Worm (Caenorhabditis elegans): ENCODE results near the gene srw-39.

Gene srw-39

ce11 chrV:20151855-20152254 is 20.0 kb downstream of the srw-39 start:
- no peak for TF ChIP-seq sdc-2 (tag; optimal IDR thresholded peaks at IDR 0.05)
- TF ChIP-seq dmd-4 (tag; optimal IDR thresholded peaks at IDR 0.05; ENCODE audit: borderline replicate concordance) = no peak
- TF ChIP-seq lim-6 (tag; optimal IDR thresholded peaks at IDR 0.05) = no peak
- no peak for TF ChIP-seq unc-3 (GFP tag; conservative IDR thresholded peaks at IDR 0.05)
- no peak for TF ChIP-seq unc-3 (tag; optimal IDR thresholded peaks at IDR 0.05)
- TF ChIP-seq sox-2 (GFP tag; IDR thresholded peaks at IDR 0.05) = no peak
- no peak for TF ChIP-seq unc-55 (GFP tag; optimal IDR thresholded peaks at IDR 0.05)
- no peak for TF ChIP-seq sox-4 (tag; optimal IDR thresholded peaks at IDR 0.05)
- no peak for TF ChIP-seq ama-1 (optimal IDR thresholded peaks at IDR 0.05)
- no peak for TF ChIP-seq ceh-30 (tag; optimal IDR thresholded peaks at IDR 0.05)
- no peak for TF ChIP-seq K02D7.2 (tag; optimal IDR thresholded peaks at IDR 0.05)
- no peak for TF ChIP-seq unc-86 (tag; optimal IDR thresholded peaks at IDR 0.05)
- TF ChIP-seq pha-4 (tag; optimal IDR thresholded peaks at IDR 0.05) = no peak
- TF ChIP-seq ceh-45 (GFP tag; IDR thresholded peaks at IDR 0.05) = no peak
- TF ChIP-seq T23F11.4 (GFP tag; optimal IDR thresholded peaks at IDR 0.05) = no peak
- TF ChIP-seq pros-1 (tag; optimal IDR thresholded peaks at IDR 0.05) = no peak

ce11 chrV:20151432-20151831 is 20.4 kb downstream of the srw-39 start, which contains the start of gene F19B2.7:
Gene F19B2.7, plus strand, starts transcription at chrV:20151732.
- TF ChIP-seq unc-3 (GFP tag; conservative IDR thresholded peaks at IDR 0.05) = no peak
- no peak for TF ChIP-seq unc-3 (tag; optimal IDR thresholded peaks at IDR 0.05)
- TF ChIP-seq ceh-48 (tag; optimal IDR thresholded peaks at IDR 0.05) = no peak
- TF ChIP-seq ceh-34 (tag; optimal IDR thresholded peaks at IDR 0.05) = no peak
- TF ChIP-seq ceh-24 (tag; optimal IDR thresholded peaks at IDR 0.05) = no peak
- TF ChIP-seq nhr-11 (tag; optimal IDR thresholded peaks at IDR 0.05) = no peak
- TF ChIP-seq pha-4 (tag; optimal IDR thresholded peaks at IDR 0.05) = no peak
- no peak for TF ChIP-seq ceh-45 (GFP tag; IDR thresholded peaks at IDR 0.05)
- TF ChIP-seq gmeb-2 (tag; optimal IDR thresholded peaks at IDR 0.05) = no peak
- no peak for TF ChIP-seq K02D7.2 (tag; optimal IDR thresholded peaks at IDR 0.05)
- no peak for TF ChIP-seq C08G9.2 (tag; optimal IDR thresholded peaks at IDR 0.05)
- no peak for TF ChIP-seq T23F11.4 (GFP tag; optimal IDR thresholded peaks at IDR 0.05)
- no peak for TF ChIP-seq eyg-1 (tag; optimal IDR thresholded peaks at IDR 0.05)
- no peak for TF ChIP-seq unc-86 (tag; optimal IDR thresholded peaks at IDR 0.05)

- TF ChIP-seq elt-2 (tag; optimal IDR thresholded peaks at IDR 0.05) (peak; percentile 42), ceh-6 (GFP tag; optimal IDR thresholded peaks at IDR 0.05) (no peak)
These were observed 24.1 kb downstream of the srw-39 start, which contains the start of gene Y113G7A.13 for ce11 chrV:20147662-20148245. Gene Y113G7A.13, plus strand, starts transcription at chrV:20148195.

DNA sequence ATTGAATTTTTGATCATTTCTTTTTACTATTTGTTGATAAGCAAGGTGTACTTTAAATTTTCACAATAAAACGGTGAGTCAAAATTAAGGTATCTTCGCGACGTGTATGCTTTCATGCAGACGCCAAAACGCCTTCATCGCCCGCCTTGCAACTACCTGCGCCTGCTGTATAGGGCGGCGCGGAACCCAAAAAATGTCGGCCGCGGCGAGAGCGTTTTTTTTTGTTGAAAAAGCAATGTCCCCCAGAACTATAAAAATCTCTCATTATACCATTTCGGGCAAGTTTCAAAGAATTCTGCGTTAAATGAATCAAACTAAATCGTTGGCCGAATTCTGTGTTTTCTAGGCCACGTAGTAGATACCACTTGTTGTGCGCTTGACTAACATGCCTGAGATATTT is 28.1 kb downstream of the srw-39 start:
- TF ChIP-seq F13H6.1 (tag; optimal IDR thresholded peaks at IDR 0.05) (no peak), che-1 (tag; optimal IDR thresholded peaks at IDR 0.05) (no peak), ceh-18 (tag; optimal IDR thresholded peaks at IDR 0.05) (no peak), unc-42 (tag; optimal IDR thresholded peaks at IDR 0.05) (no peak), pag-3 (tag; optimal IDR thresholded peaks at IDR 0.05; ENCODE audit: borderline replicate concordance) (no peak), ama-1 (optimal IDR thresholded peaks at IDR 0.05) (no peak), unc-55 (GFP tag; optimal IDR thresholded peaks at IDR 0.05) (no peak), tbx-2 (tag; optimal IDR thresholded peaks at IDR 0.05) (no peak), sox-4 (tag; optimal IDR thresholded peaks at IDR 0.05) (no peak), ets-4 (tag; optimal IDR thresholded peaks at IDR 0.05) (no peak), pha-2 (tag; optimal IDR thresholded peaks at IDR 0.05) (no peak), ceh-48 (tag; optimal IDR thresholded peaks at IDR 0.05) (no peak), ceh-34 (tag; optimal IDR thresholded peaks at IDR 0.05) (no peak), gmeb-2 (tag; optimal IDR thresholded peaks at IDR 0.05) (no peak), ceh-30 (tag; optimal IDR thresholded peaks at IDR 0.05) (no peak), C38D4.7 (GFP tag; optimal IDR thresholded peaks at IDR 0.05) (no peak)

- TF ChIP-seq ztf-16 (tag; optimal IDR thresholded peaks at IDR 0.05) (no peak), ceh-48 (tag; optimal IDR thresholded peaks at IDR 0.05) (no peak), lim-6 (tag; optimal IDR thresholded peaks at IDR 0.05) (no peak), hlh-6 (tag; optimal IDR thresholded peaks at IDR 0.05) (no peak)
These were observed 29.6 kb downstream of the srw-39 start, which contains the start of gene Y113G7A.12 for ce11 chrV:20142285-20142684. Gene Y113G7A.12, plus strand, starts transcription at chrV:20142585.
